Fruit fly (Drosophila melanogaster): ENCODE results near the gene CG10654.

Gene CG10654

dm6 chr3L:12468016-12468415 lies 39.6 kb downstream of the CG10654 start, which contains the start of gene eyg (continued):
- TF ChIP-seq Ets97D (GFP tag; optimal IDR thresholded peaks at IDR 0.05) (peak; percentile 12), exex (tag; optimal IDR thresholded peaks at IDR 0.05) (peak; percentile 77), CG3163 (GFP tag; optimal IDR thresholded peaks at IDR 0.05) (peak; percentile 62), sima (GFP tag; optimal IDR thresholded peaks at IDR 0.05) (no peak), CG1233 (GFP tag; optimal IDR thresholded peaks at IDR 0.05) (no peak), abd-A (tag; optimal IDR thresholded peaks at IDR 0.05) (no peak), Chrac-16 (GFP tag; optimal IDR thresholded peaks at IDR 0.05) (no peak), hth (optimal IDR thresholded peaks at IDR 0.05) (no peak), inv (GFP tag; IDR thresholded peaks at IDR 0.05; ENCODE audit: partially characterized antibody) (peak; percentile 47; the same call in 1 of the 2 replicates), Ravus (GFP tag; IDR thresholded peaks at IDR 0.05) (no peak), gt (GFP tag; IDR thresholded peaks at IDR 0.05) (no peak), croc (GFP tag; conservative IDR thresholded peaks at IDR 0.05) (no peak), CG11398 (GFP tag; optimal IDR thresholded peaks at IDR 0.05) (peak; percentile 21), maf-S (GFP tag; optimal IDR thresholded peaks at IDR 0.05) (no peak), CG15514 (GFP tag; optimal IDR thresholded peaks at IDR 0.05) (peak; percentile 33), CG11560 (tag; IDR thresholded peaks at IDR 0.05) (no peak), h (optimal IDR thresholded peaks at IDR 0.05) (no peak), otp (GFP tag; IDR thresholded peaks at IDR 0.05) (0 out of 3 replicates have a peak, but pooled peaks have one; percentile 70), CG8359 (GFP tag; optimal IDR thresholded peaks at IDR 0.05; ENCODE audit: borderline replicate concordance) (no peak), E2f2 (GFP tag; IDR thresholded peaks at IDR 0.05) (peak; percentile 21; the same call in 1 of the 2 replicates), CG18619 (GFP tag; optimal IDR thresholded peaks at IDR 0.05) (peak; percentile 16), CG10366 (GFP tag; IDR thresholded peaks at IDR 0.05) (no peak), CG11093 (GFP tag; IDR thresholded peaks at IDR 0.05) (no peak), CG14014 (GFP tag; IDR thresholded peaks at IDR 0.05) (no peak; the same call in 1 of the 2 replicates), CG11085 (GFP tag; IDR thresholded peaks at IDR 0.05) (no peak), cwo (GFP tag; optimal IDR thresholded peaks at IDR 0.05) (no peak), dysf (GFP tag; IDR thresholded peaks at IDR 0.05) (0 out of 3 replicates have a peak, but pooled peaks have one; percentile 34), Stat92E (GFP tag; optimal IDR thresholded peaks at IDR 0.05) (peak in 1 of 3 experiments; percentile 76), Hey (tag; optimal IDR thresholded peaks at IDR 0.05) (no peak), tx (GFP tag; optimal IDR thresholded peaks at IDR 0.05) (peak; percentile 18), sisA (GFP tag; IDR thresholded peaks at IDR 0.05) (no peak), CG31441 (GFP tag; IDR thresholded peaks at IDR 0.05) (no peak), Dbx (GFP tag; IDR thresholded peaks at IDR 0.05) (peak; percentile 63; the same call in 2 of the 3 replicates), CG12236 (GFP tag; optimal IDR thresholded peaks at IDR 0.05) (peak; percentile 30), pan (optimal IDR thresholded peaks at IDR 0.05) (no peak), pan (GFP tag; optimal IDR thresholded peaks at IDR 0.05 in 1 of 2, IDR thresholded peaks at IDR 0.05 in 1 of 2) (peak in 1 of 2 experiments; percentile 39), crc (GFP tag; optimal IDR thresholded peaks at IDR 0.05) (no peak), ind (GFP tag; optimal IDR thresholded peaks at IDR 0.05) (peak; percentile 2), zen2 (GFP tag; IDR thresholded peaks at IDR 0.05; ENCODE audit: partially characterized antibody) (0 out of 3 replicates have a peak, but pooled peaks have one; percentile 25), TFAM (GFP tag; optimal IDR thresholded peaks at IDR 0.05) (no peak), gfzf (GFP tag; optimal IDR thresholded peaks at IDR 0.05) (no peak), nom (GFP tag; optimal IDR thresholded peaks at IDR 0.05) (peak; percentile 5), CG16813 (GFP tag; IDR thresholded peaks at IDR 0.05; ENCODE audit: partially characterized antibody) (peak; percentile 39; the same call in 1 of the 3 replicates), gro (GFP tag; optimal IDR thresholded peaks at IDR 0.05) (peak; percentile 54), ham (GFP tag; IDR thresholded peaks at IDR 0.05) (no peak), seq (GFP tag; IDR thresholded peaks at IDR 0.05) (peak; percentile 55; the same call in 1 of the 2 replicates), CG1602 (GFP tag; optimal IDR thresholded peaks at IDR 0.05) (no peak), CG14050 (GFP tag; IDR thresholded peaks at IDR 0.05) (peak; percentile 41; the same call in 2 of the 3 replicates), Dek (tag; optimal IDR thresholded peaks at IDR 0.05) (no peak), gcm (GFP tag; optimal IDR thresholded peaks at IDR 0.05) (peak; percentile 41), fd3F (GFP tag; optimal IDR thresholded peaks at IDR 0.05) (no peak)
